Fruit fly (Drosophila melanogaster) whole organism, prepupa: ENCODE data around the gene CG33286.

Experiments used
- Blimp-1 ChIP-seq: fragments of 200-800 bp; sonication (Bioruptor generic); optimal IDR thresholded peaks from 3 replicates; lab custom pipeline; 2017; ENCODE audit warnings: missing biosample characterization, missing genetic modification characterization, mild to moderate bottlenecking, moderate library complexity, missing genetic modification reagents
- CG16779 ChIP-seq: fragments of 200-800 bp; sonication (Bioruptor generic); optimal IDR thresholded peaks from 3 replicates; lab custom pipeline; 2017; ENCODE audit warnings: missing biosample characterization, mild to moderate bottlenecking, missing genetic modification characterization
- CG34406 ChIP-seq: fragments of 200-800 bp; sonication (Bioruptor generic); optimal IDR thresholded peaks from 3 replicates; lab custom pipeline; 2016; ENCODE audit warnings: missing biosample characterization, missing genetic modification characterization
- Ets21C ChIP-seq: fragments of 200-800 bp; sonication (Bioruptor generic); optimal IDR thresholded peaks from 3 replicates; lab custom pipeline; 2016; ENCODE audit warnings: missing biosample characterization, missing genetic modification characterization
- Gug ChIP-seq: fragments of 200-800 bp; sonication (Bioruptor generic); IDR thresholded peaks from 2 replicates; pipeline ENCODE4 v1.3.6; 2022; ENCODE audit warnings: missing biosample characterization, missing genetic modification characterization
- Hr38 ChIP-seq: sonication (Bioruptor generic); optimal IDR thresholded peaks from 2 replicates; lab custom pipeline; 2016; ENCODE audit warnings: missing biosample characterization, missing genetic modification characterization
- Lpt ChIP-seq: fragments of 200-800 bp; sonication (Bioruptor generic); optimal IDR thresholded peaks from 3 replicates; lab custom pipeline; 2016; ENCODE audit warnings: missing biosample characterization, missing genetic modification characterization
- Met ChIP-seq: fragments of 200-800 bp; sonication (Bioruptor generic); optimal IDR thresholded peaks from 3 replicates; lab custom pipeline; 2016; ENCODE audit warnings: missing biosample characterization, missing genetic modification characterization
- dac ChIP-seq: fragments of 200-800 bp; sonication (Bioruptor generic); optimal IDR thresholded peaks from 2 replicates; lab custom pipeline; 2017; ENCODE audit warnings: missing biosample characterization, mild to moderate bottlenecking, missing genetic modification characterization
- pdm3 ChIP-seq: fragments of 200-800 bp; sonication (Bioruptor generic); optimal IDR thresholded peaks from 3 replicates; lab custom pipeline; 2016; ENCODE audit warnings: missing biosample characterization, missing genetic modification characterization
- vri ChIP-seq: fragments of 200-800 bp; sonication (Bioruptor generic); optimal IDR thresholded peaks from 3 replicates; lab custom pipeline; 2016; ENCODE audit warnings: missing biosample characterization, mild to moderate bottlenecking, missing genetic modification characterization

- TF ChIP-seq vri (GFP tag; lab: Kevin White, UChicago) (no peak), Met (GFP tag; lab: Kevin White, UChicago) (peak; percentile 47), Gug (GFP tag; lab: Robert Waterston, UW) (no peak), Lpt (GFP tag; lab: Kevin White, UChicago) (no peak), Hr38 (GFP tag; lab: Kevin White, UChicago) (no peak), CG34406 (GFP tag; lab: Kevin White, UChicago) (no peak), dac (GFP tag; lab: Kevin White, UChicago) (no peak), Blimp-1 (GFP tag; lab: Kevin White, UChicago) (no peak), CG16779 (tag; lab: Kevin White, UChicago) (no peak), pdm3 (no peak), Ets21C (peak; percentile 6)
These were observed 7.2 kb upstream of the CG33286 start for dm6 chr3L:20981724-20982123.
